Fruit fly (Drosophila melanogaster): Measurements from ENCODE around the gene msi.

Gene msi

dm6 chr3R:25613366-25613765 is 97.4 kb downstream of the msi start, which contains the start of gene CG5079:
Gene CG5079 (plus strand): TSS chr3R:25613666.
- no peak for TF ChIP-seq dan (GFP tag; IDR thresholded peaks at IDR 0.05)
- TF ChIP-seq CG15514 (GFP tag; optimal IDR thresholded peaks at IDR 0.05), result no peak
- TF ChIP-seq CG3065 (GFP tag; optimal IDR thresholded peaks at IDR 0.05), result no peak
- TF ChIP-seq ranshi (GFP tag; IDR thresholded peaks at IDR 0.05), result no peak
- no peak for TF ChIP-seq CG43689 (GFP tag; IDR thresholded peaks at IDR 0.05)
- no peak for TF ChIP-seq CG17829 (tag; optimal IDR thresholded peaks at IDR 0.05)
- TF ChIP-seq seq (GFP tag; IDR thresholded peaks at IDR 0.05), result no peak
- TF ChIP-seq stwl (tag; optimal IDR thresholded peaks at IDR 0.05), result no peak
- no peak for TF ChIP-seq Fer2 (tag; optimal IDR thresholded peaks at IDR 0.05)
- no peak for TF ChIP-seq ssp (GFP tag; IDR thresholded peaks at IDR 0.05)
- TF ChIP-seq Adf1 (GFP tag; IDR thresholded peaks at IDR 0.05), result no peak
- TF ChIP-seq ham (GFP tag; IDR thresholded peaks at IDR 0.05), result no peak
- TF ChIP-seq ab (GFP tag; optimal IDR thresholded peaks at IDR 0.05), result no peak
- TF ChIP-seq CG6654 (GFP tag; optimal IDR thresholded peaks at IDR 0.05), result no peak
- no peak for TF ChIP-seq amos (GFP tag; IDR thresholded peaks at IDR 0.05; ENCODE audit: partially characterized antibody)
- TF ChIP-seq Mrtf (GFP tag; IDR thresholded peaks at IDR 0.05), result no peak
- no peak for TF ChIP-seq maf-S (GFP tag; optimal IDR thresholded peaks at IDR 0.05)
- TF ChIP-seq CG6854 (GFP tag; optimal IDR thresholded peaks at IDR 0.05), result no peak

- TF ChIP-seq sens (GFP tag) (peak; percentile 1), cwo (GFP tag; optimal IDR thresholded peaks at IDR 0.05) (no peak)
Observed at dm6 chr3R:25618114-25618513, 102.2 kb downstream of the msi start, which contains the start of gene CG5071. Gene CG5071 (plus strand): TSS chr3R:25618414.

dm6 chr3R:25623800-25624791 is 108.2 kb downstream of the msi start, which contains the start of gene Npl4:
Gene Npl4 (minus strand): TSS chr3R:25624662.
- TF ChIP-seq CG6791 (GFP tag; IDR thresholded peaks at IDR 0.05; ENCODE audit: partially characterized antibody) (peak; percentile 99), knrl (GFP tag; IDR thresholded peaks at IDR 0.05; ENCODE audit: partially characterized antibody) (peak; percentile 80; the same call in 2 of the 3 replicates), ash1 (GFP tag; optimal IDR thresholded peaks at IDR 0.05) (no peak), ken (GFP tag; IDR thresholded peaks at IDR 0.05) (no peak), Hsf (GFP tag; optimal IDR thresholded peaks at IDR 0.05) (no peak), CG9817 (tag; optimal IDR thresholded peaks at IDR 0.05) (no peak), HLH4C (GFP tag; IDR thresholded peaks at IDR 0.05; ENCODE audit: partially characterized antibody) (peak; percentile 99), Xrp1 (GFP tag; IDR thresholded peaks at IDR 0.05) (peak; percentile 50; the same call in 1 of the 2 replicates), CG10366 (GFP tag; IDR thresholded peaks at IDR 0.05) (peak; percentile 36), Mes4 (GFP tag; optimal IDR thresholded peaks at IDR 0.05) (no peak), zen (tag; optimal IDR thresholded peaks at IDR 0.05) (no peak), tgo (GFP tag; IDR thresholded peaks at IDR 0.05) (no peak), CG7963 (GFP tag; IDR thresholded peaks at IDR 0.05; ENCODE audit: partially characterized antibody) (peak; percentile 97), CG5245 (GFP tag; optimal IDR thresholded peaks at IDR 0.05) (no peak), Ssrp (tag; optimal IDR thresholded peaks at IDR 0.05) (peak; percentile 31), CG11247 (GFP tag; IDR thresholded peaks at IDR 0.05) (no peak), CG18011 (GFP tag; optimal IDR thresholded peaks at IDR 0.05) (peak; percentile 71), Camta (GFP tag; optimal IDR thresholded peaks at IDR 0.05) (peak; percentile 38), CG10543 (GFP tag; optimal IDR thresholded peaks at IDR 0.05) (no peak), chinmo (GFP tag; IDR thresholded peaks at IDR 0.05; ENCODE audit: partially characterized antibody) (peak; percentile 94), ssp (GFP tag; IDR thresholded peaks at IDR 0.05) (no peak), Trl (optimal IDR thresholded peaks at IDR 0.05) (no peak), Trl (GFP tag; optimal IDR thresholded peaks at IDR 0.05) (no peak), Med (GFP tag) (no peak), pita (GFP tag; optimal IDR thresholded peaks at IDR 0.05) (no peak), CG6683 (GFP tag; optimal IDR thresholded peaks at IDR 0.05) (no peak), chm (GFP tag; IDR thresholded peaks at IDR 0.05) (no peak), CG17328 (GFP tag; IDR thresholded peaks at IDR 0.05) (no peak)
